Worm (Caenorhabditis elegans): ENCODE results near the gene scb-1.

DNA sequence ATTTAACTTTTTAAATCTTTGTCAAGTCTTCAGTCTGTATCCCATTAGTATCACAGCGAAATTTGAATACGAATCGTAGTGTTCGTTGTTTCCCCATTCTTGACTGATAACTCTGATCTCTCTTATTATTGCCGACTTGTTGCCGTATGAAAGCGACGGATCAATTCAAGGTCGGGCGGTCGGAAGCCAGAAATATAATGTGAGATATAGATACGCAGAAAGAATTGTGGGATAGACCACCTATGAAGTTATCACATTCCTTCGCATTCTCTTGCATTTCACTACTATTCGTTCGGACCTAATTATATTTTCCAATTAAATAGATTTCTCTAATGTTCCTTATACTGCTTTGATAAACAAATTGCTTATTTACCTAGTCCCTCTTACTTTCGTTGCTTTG is 29.5 kb upstream of the scb-1 start:
- TF ChIP-seq aly-2 (tag; optimal IDR thresholded peaks at IDR 0.05): no peak
- no peak for TF ChIP-seq hlh-17 (GFP tag; optimal IDR thresholded peaks at IDR 0.05; ENCODE audit: borderline replicate concordance)
- no peak for TF ChIP-seq nhr-76 (tag; optimal IDR thresholded peaks at IDR 0.05)
- TF ChIP-seq snpc-4 (tag; optimal IDR thresholded peaks at IDR 0.05): no peak
- TF ChIP-seq isw-1 (GFP tag; IDR thresholded peaks at IDR 0.05): no peak
- TF ChIP-seq egl-13 (tag; optimal IDR thresholded peaks at IDR 0.05): no peak
- no peak for TF ChIP-seq nhr-12 (tag; optimal IDR thresholded peaks at IDR 0.05)
- TF ChIP-seq nhr-77 (tag; optimal IDR thresholded peaks at IDR 0.05): no peak
- no peak for TF ChIP-seq ama-1 (optimal IDR thresholded peaks at IDR 0.05)
- no peak for TF ChIP-seq jun-1 (tag; optimal IDR thresholded peaks at IDR 0.05)

Data from whole organism, L1 larva.